Worm (Caenorhabditis elegans) whole organism, L1 larva: ENCODE data around the gene Y32F6B.1.

Experiments
- C04F5.9 ChIP-seq: sonication (generic microtip); optimal IDR thresholded peaks from 2 replicates; lab custom pipeline; 2016; ENCODE audit warnings: missing genetic modification characterization, missing compliant biosample characterization
- Y116A8C.19 ChIP-seq: sonication (generic microtip); optimal IDR thresholded peaks from 2 replicates; lab custom pipeline; 2016; ENCODE audit warnings: missing compliant biosample characterization, missing genetic modification characterization, borderline replicate concordance
- alr-1 ChIP-seq: fragments of 200-800 bp; sonication (Bioruptor generic); optimal IDR thresholded peaks from 2 replicates; lab custom pipeline; 2018; ENCODE audit warnings: borderline replicate concordance, mild to moderate bottlenecking, missing genetic modification characterization, missing compliant biosample characterization
- blmp-1 ChIP-seq: fragments of 150-350 bp; optimal IDR thresholded peaks from 2 replicates; lab custom pipeline; 2014; ENCODE audit warnings: missing biosample characterization, missing genetic modification characterization
- ceh-8 ChIP-seq: fragments of 200-800 bp; sonication (Bioruptor generic); optimal IDR thresholded peaks from 2 replicates; lab custom pipeline; 2018; ENCODE audit warnings: mild to moderate bottlenecking, missing genetic modification characterization, moderate library complexity, missing compliant biosample characterization
- ces-1 ChIP-seq: fragments of 150-350 bp; optimal IDR thresholded peaks from 2 replicates; lab custom pipeline; 2014; ENCODE audit warnings: missing biosample characterization, missing genetic modification reagents, missing genetic modification characterization
- dsc-1 ChIP-seq: sonication (generic microtip); optimal IDR thresholded peaks from 2 replicates; lab custom pipeline; 2016; ENCODE audit warnings: mild to moderate bottlenecking, missing genetic modification characterization, missing compliant biosample characterization
- efl-1 ChIP-seq, 4 experiments: fragments of 150-350 bp; optimal IDR thresholded peaks in 3 of 4; peaks in 1 of 4; 1 replicate in 1 of 4; 2 replicates in 3 of 4; lab custom pipeline; 2014; ENCODE audit warnings: missing biosample characterization in 2 of 4, missing genetic modification characterization in 2 of 4, missing genetic modification reagents in 2 of 4
- egl-13 ChIP-seq: sonication (generic microtip); optimal IDR thresholded peaks from 2 replicates; lab custom pipeline; 2016; ENCODE audit warnings: missing genotype, missing genetic modification reagents, missing genetic modification characterization, missing compliant biosample characterization
- ets-5 ChIP-seq: fragments of 200-800 bp; sonication (Bioruptor generic); IDR thresholded peaks from 2 replicates; pipeline ENCODE4 v1.3.6; 2022; ENCODE audit warnings: missing genetic modification characterization, missing compliant biosample characterization
- fkh-4 ChIP-seq: sonication (generic microtip); optimal IDR thresholded peaks from 2 replicates; lab custom pipeline; 2016; ENCODE audit warnings: missing compliant biosample characterization, missing genetic modification characterization, borderline replicate concordance
- fos-1 ChIP-seq: fragments of 150-350 bp; optimal IDR thresholded peaks from 2 replicates; lab custom pipeline; 2014; ENCODE audit warnings: missing biosample characterization, missing genetic modification characterization
- grh-1 ChIP-seq: fragments of 200-800 bp; sonication (Bioruptor generic); IDR thresholded peaks from 2 replicates; pipeline ENCODE4 v1.3.6; 2022; ENCODE audit warnings: missing genetic modification reagents, missing genetic modification characterization, missing compliant biosample characterization
- hlh-4 ChIP-seq: sonication (generic microtip); optimal IDR thresholded peaks from 2 replicates; lab custom pipeline; 2016; ENCODE audit warnings: mild to moderate bottlenecking, missing genetic modification characterization, missing compliant biosample characterization
- hpl-2 ChIP-seq: fragments of 150-350 bp; optimal IDR thresholded peaks from 2 replicates; lab custom pipeline; 2014; ENCODE audit warnings: missing biosample characterization, missing genetic modification reagents, missing genetic modification characterization
- lin-13 ChIP-seq: fragments of 150-350 bp; optimal IDR thresholded peaks from 2 replicates; lab custom pipeline; 2014; ENCODE audit warnings: missing biosample characterization, missing genetic modification reagents, missing genetic modification characterization
- lin-14 ChIP-seq: fragments of 200-800 bp; sonication (Bioruptor generic); optimal IDR thresholded peaks from 2 replicates; lab custom pipeline; 2018; ENCODE audit warnings: mild to moderate bottlenecking, missing genetic modification characterization, moderate library complexity, missing compliant biosample characterization
- lin-39 ChIP-seq: fragments of 150-350 bp; optimal IDR thresholded peaks from 2 replicates; lab custom pipeline; 2014; ENCODE audit warnings: missing biosample characterization, missing genetic modification reagents, missing genetic modification characterization
- mef-2 ChIP-seq: fragments of 150-350 bp; optimal IDR thresholded peaks from 2 replicates; lab custom pipeline; 2014; ENCODE audit warnings: missing biosample characterization, missing genetic modification characterization
- nhr-12 ChIP-seq: sonication (generic microtip); optimal IDR thresholded peaks from 2 replicates; lab custom pipeline; 2017; ENCODE audit warnings: missing biosample characterization, missing genetic modification characterization
- nhr-20 ChIP-seq: sonication (generic microtip); optimal IDR thresholded peaks from 2 replicates; lab custom pipeline; 2016; ENCODE audit warnings: mild to moderate bottlenecking, missing genetic modification characterization, missing compliant biosample characterization
- nhr-237 ChIP-seq: fragments of 150-350 bp; optimal IDR thresholded peaks from 2 replicates; lab custom pipeline; 2014; ENCODE audit warnings: missing biosample characterization, missing genetic modification characterization
- nhr-28 ChIP-seq: fragments of 150-350 bp; optimal IDR thresholded peaks from 2 replicates; lab custom pipeline; 2014; ENCODE audit warnings: missing biosample characterization, missing genetic modification characterization
- nhr-47 ChIP-seq: sonication (generic microtip); optimal IDR thresholded peaks from 2 replicates; lab custom pipeline; 2016; ENCODE audit warnings: mild to moderate bottlenecking, missing genetic modification characterization, moderate library complexity, missing compliant biosample characterization
- nhr-71 ChIP-seq: sonication (generic microtip); optimal IDR thresholded peaks from 2 replicates; lab custom pipeline; 2016; ENCODE audit warnings: mild to moderate bottlenecking, missing genetic modification characterization, moderate library complexity, missing compliant biosample characterization
- nhr-85 ChIP-seq: sonication (generic microtip); peaks from one replicate; lab custom pipeline; 2016; ENCODE audit warnings: missing genetic modification characterization, inconsistent platforms, missing compliant biosample characterization
- pax-3 ChIP-seq: fragments of 200-800 bp; sonication (Bioruptor generic); optimal IDR thresholded peaks from 2 replicates; lab custom pipeline; 2018; ENCODE audit warnings: mild to moderate bottlenecking, missing genetic modification characterization, moderate library complexity, missing compliant biosample characterization
- rnt-1 ChIP-seq: sonication (generic microtip); optimal IDR thresholded peaks from 2 replicates; lab custom pipeline; 2016; ENCODE audit warnings: mild to moderate bottlenecking, missing genetic modification characterization, moderate library complexity, missing compliant biosample characterization
- skn-1 ChIP-seq: fragments of 150-350 bp; optimal IDR thresholded peaks from 2 replicates; lab custom pipeline; 2014; ENCODE audit warnings: missing biosample characterization, missing genetic modification characterization
- snu-23 ChIP-seq: sonication (generic microtip); optimal IDR thresholded peaks from 2 replicates; lab custom pipeline; 2016; ENCODE audit warnings: missing genetic modification characterization, missing compliant biosample characterization
- sox-4 ChIP-seq: sonication (generic microtip); optimal IDR thresholded peaks from 2 replicates; lab custom pipeline; 2016; ENCODE audit warnings: missing genetic modification characterization, missing compliant biosample characterization
- sup-37 ChIP-seq: fragments of 200-800 bp; sonication (Bioruptor generic); optimal IDR thresholded peaks from 2 replicates; lab custom pipeline; 2018; ENCODE audit warnings: mild to moderate bottlenecking, missing genetic modification characterization, missing compliant biosample characterization
- tbx-2 ChIP-seq: sonication (generic microtip); optimal IDR thresholded peaks from 2 replicates; lab custom pipeline; 2016; ENCODE audit warnings: missing genetic modification characterization, missing compliant biosample characterization
- tlp-1 ChIP-seq: fragments of 150-350 bp; optimal IDR thresholded peaks from 2 replicates; lab custom pipeline; 2014; ENCODE audit warnings: missing biosample characterization, missing genetic modification characterization
- unc-30 ChIP-seq: sonication (generic microtip); optimal IDR thresholded peaks from 2 replicates; lab custom pipeline; 2017; ENCODE audit warnings: missing biosample characterization, missing genetic modification characterization
- unc-62 ChIP-seq: fragments of 150-350 bp; optimal IDR thresholded peaks from 2 replicates; lab custom pipeline; 2014; ENCODE audit warnings: missing biosample characterization, missing genetic modification reagents, missing genetic modification characterization
- unc-86 ChIP-seq: sonication (generic microtip); optimal IDR thresholded peaks from 2 replicates; lab custom pipeline; 2016; ENCODE audit warnings: missing genetic modification characterization, missing compliant biosample characterization
- unc-98 ChIP-seq: fragments of 200-800 bp; sonication (Bioruptor generic); IDR thresholded peaks from 2 replicates; pipeline ENCODE4 v1.3.6; 2022; ENCODE audit warnings: missing genetic modification characterization, missing compliant biosample characterization
- vab-15 ChIP-seq: sonication (generic microtip); optimal IDR thresholded peaks from 2 replicates; lab custom pipeline; 2017; ENCODE audit warnings: missing genotype, mild to moderate bottlenecking, missing genetic modification characterization, missing compliant biosample characterization
- zip-4 ChIP-seq: fragments of 200-800 bp; sonication (Bioruptor generic); optimal IDR thresholded peaks from 2 replicates; lab custom pipeline; 2018; ENCODE audit warnings: mild to moderate bottlenecking, missing genetic modification characterization, moderate library complexity, missing compliant biosample characterization
- ztf-4 ChIP-seq: fragments of 150-350 bp; optimal IDR thresholded peaks from 2 replicates; lab custom pipeline; 2014; ENCODE audit warnings: missing biosample characterization, missing genetic modification characterization

Gene Y32F6B.1

DNA sequence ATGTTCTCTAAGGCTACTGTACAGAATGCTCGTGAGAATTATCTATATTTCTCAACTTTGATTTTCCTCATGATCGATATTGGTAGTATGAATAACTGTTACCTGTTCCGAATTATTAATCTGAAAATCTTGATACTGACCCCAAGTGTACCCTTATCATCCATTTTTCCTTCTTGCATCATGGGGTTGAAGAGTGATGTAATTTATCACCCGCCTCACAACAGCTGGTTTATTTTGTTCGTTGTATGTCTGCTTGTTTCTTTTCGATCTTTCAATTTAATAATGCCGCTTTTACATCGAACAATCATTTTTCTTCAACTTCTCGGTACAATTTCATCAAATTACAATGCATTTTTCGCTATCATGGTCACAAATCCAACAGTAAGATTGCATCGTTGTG is 24.3 kb upstream of the Y32F6B.1 start, which contains the start of gene C35A5.6:
Gene C35A5.6, plus strand, starts transcription at position 283 of the 400 bp plus-strand sequence.
- TF ChIP-seq sox-4 (tag; lab: Kevin White, UChicago) (no peak), Y116A8C.19 (tag; lab: Kevin White, UChicago) (no peak), rnt-1 (tag; lab: Kevin White, UChicago) (peak; percentile 22), blmp-1 (tag; lab: Kevin White, UChicago) (peak; percentile 30), nhr-71 (peak; percentile 20), skn-1 (tag; lab: Kevin White, UChicago) (peak; percentile 4), nhr-20 (tag; lab: Kevin White, UChicago) (peak; percentile 5), lin-39 (tag; lab: Kevin White, UChicago) (no peak), ceh-8 (GFP tag; lab: Kevin White, UChicago) (no peak), egl-13 (tag; lab: Kevin White, UChicago) (no peak), nhr-47 (tag; lab: Kevin White, UChicago) (no peak), lin-14 (GFP tag; lab: Kevin White, UChicago) (peak; percentile 30), snu-23 (GFP tag; lab: Kevin White, UChicago) (no peak)

DNA sequence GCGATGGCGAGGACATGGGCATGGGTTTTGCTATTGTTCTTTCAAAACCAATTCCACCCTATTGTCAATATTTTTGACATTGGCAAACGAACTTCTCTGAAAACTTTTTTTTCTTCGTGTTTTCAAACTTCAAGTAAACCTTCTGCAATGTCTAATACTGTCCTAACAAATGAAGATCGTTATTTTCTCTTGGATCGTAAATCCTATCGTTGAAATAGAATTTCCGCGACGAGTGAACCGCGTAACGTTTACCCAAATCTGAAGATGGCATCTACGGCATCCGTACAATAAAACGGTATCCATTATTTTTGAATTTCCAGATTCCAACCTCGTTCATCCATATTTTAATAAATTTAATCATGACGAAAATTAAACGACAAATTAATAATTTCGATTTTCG is 21.0 kb upstream of the Y32F6B.1 start, which contains the start of gene C35A5.5:
Gene C35A5.5, plus strand, starts transcription at position 301 of the 400 bp plus-strand sequence.
- no peak for TF ChIP-seq unc-86 (tag; lab: Kevin White, UChicago)
- no peak for TF ChIP-seq mef-2 (tag; lab: Kevin White, UChicago)
- no peak for TF ChIP-seq ces-1 (GFP tag; lab: Kevin White, UChicago)
- no peak for TF ChIP-seq lin-39 (tag; lab: Kevin White, UChicago)
- TF ChIP-seq unc-30: no peak
- no peak for TF ChIP-seq sup-37 (GFP tag; lab: Kevin White, UChicago)
- no peak for TF ChIP-seq ztf-4 (tag; lab: Kevin White, UChicago)
- TF ChIP-seq lin-13 (GFP tag; lab: Kevin White, UChicago): no peak
- TF ChIP-seq pax-3 (tag; lab: Kevin White, UChicago): no peak
- no peak for TF ChIP-seq unc-62 (GFP tag; lab: Kevin White, UChicago)
- TF ChIP-seq vab-15 (tag; lab: Kevin White, UChicago): no peak
- no peak for TF ChIP-seq unc-98 (GFP tag; lab: Robert Waterston, UW)
- no peak for TF ChIP-seq efl-1 (optimal IDR thresholded peaks at IDR 0.05; lab: Kevin White, UChicago)
- no peak for TF ChIP-seq efl-1 (GFP tag; optimal IDR thresholded peaks at IDR 0.05 in 1 of 2; lab: Kevin White, UChicago)
- no peak for TF ChIP-seq alr-1
- TF ChIP-seq nhr-12 (tag; lab: Kevin White, UChicago): no peak
- no peak for TF ChIP-seq hlh-4
- TF ChIP-seq ets-5 (GFP tag; lab: Robert Waterston, UW): no peak
- no peak for TF ChIP-seq tbx-2 (tag; lab: Kevin White, UChicago)
- TF ChIP-seq C04F5.9 (tag; lab: Kevin White, UChicago): no peak

DNA sequence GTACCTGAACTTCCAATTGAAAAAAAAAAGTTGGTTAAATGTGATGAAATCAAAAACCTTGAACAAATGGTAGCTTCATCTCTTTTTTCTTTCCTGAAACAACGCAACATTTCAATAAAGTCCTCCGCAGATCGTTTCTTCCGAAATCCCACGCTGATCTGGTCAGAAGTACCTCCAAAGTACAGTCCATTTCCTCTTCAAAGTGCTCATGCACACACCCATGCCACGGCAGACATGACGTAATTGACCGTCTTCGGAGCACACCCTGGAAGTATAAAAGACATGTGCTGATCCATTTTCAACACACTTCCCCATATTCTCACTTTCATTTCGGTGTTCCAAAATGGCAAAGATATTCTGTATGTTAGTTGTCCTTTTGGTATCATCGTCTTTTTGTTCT is 19.4 kb upstream of the Y32F6B.1 start, which contains the start of gene C35A5.10:
Gene C35A5.10, plus strand, starts transcription at position 301 of the 400 bp plus-strand sequence.
- TF ChIP-seq hpl-2 (GFP tag; lab: Kevin White, UChicago): no peak

DNA sequence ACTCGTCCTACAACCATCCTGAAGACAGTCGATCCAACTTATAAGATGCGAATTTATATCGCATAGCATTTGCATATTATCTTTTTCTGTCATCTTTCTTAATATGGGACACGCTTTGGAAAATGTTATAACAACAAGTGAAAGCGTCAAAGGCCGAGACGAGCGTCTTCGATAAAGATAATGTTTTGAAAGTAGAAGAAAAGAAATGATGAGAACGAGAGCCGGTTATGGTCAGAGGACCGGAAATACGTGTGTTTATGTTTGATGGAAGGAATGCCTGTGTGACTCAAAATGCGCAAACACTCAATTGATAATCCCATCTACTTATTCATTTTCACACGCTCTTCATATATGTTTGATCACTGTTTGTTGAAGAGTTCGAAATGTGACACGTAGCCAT is 18.5 kb upstream of the Y32F6B.1 start, which contains the start of gene C35A5.11:
Gene C35A5.11, minus strand, starts transcription at position 101 of the 400 bp plus-strand sequence.
- peak; percentile 66 for TF ChIP-seq blmp-1 (tag; lab: Kevin White, UChicago)
- no peak for TF ChIP-seq zip-4 (GFP tag; lab: Kevin White, UChicago)

DNA sequence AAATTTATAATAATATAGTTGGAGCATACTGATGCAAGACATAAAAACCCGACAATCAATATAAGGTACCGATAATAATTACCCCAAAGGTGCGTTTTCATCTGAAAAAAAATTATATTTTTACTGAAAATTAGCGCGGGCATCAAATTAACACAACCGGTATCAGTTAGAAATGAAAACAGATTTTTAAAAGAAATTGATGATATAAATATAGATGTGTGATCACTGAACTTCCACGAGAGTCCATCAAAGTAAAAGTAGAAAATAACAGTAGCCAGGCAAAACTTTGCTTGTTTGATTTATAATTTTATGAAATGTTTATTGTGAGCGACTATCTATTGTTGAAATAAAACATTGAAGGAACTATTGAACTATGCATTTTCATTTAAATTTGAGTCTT is 16.8 kb upstream of the Y32F6B.1 start, which contains the start of gene C35A5.3:
Gene C35A5.3, minus strand, starts transcription at position 101 of the 400 bp plus-strand sequence.
- TF ChIP-seq blmp-1 (tag; lab: Kevin White, UChicago) (no peak), dsc-1 (tag; lab: Kevin White, UChicago) (no peak), nhr-47 (tag; lab: Kevin White, UChicago) (no peak), nhr-28 (no peak), fos-1 (tag; lab: Kevin White, UChicago) (no peak), lin-14 (GFP tag; lab: Kevin White, UChicago) (no peak), nhr-71 (no peak), hpl-2 (GFP tag; lab: Kevin White, UChicago) (no peak), mef-2 (tag; lab: Kevin White, UChicago) (no peak), grh-1 (GFP tag; lab: Robert Waterston, UW) (no peak), nhr-85 (tag; lab: Kevin White, UChicago) (no peak), nhr-237 (tag; lab: Kevin White, UChicago) (no peak), fkh-4 (no peak), vab-15 (tag; lab: Kevin White, UChicago) (no peak), tlp-1 (tag; lab: Kevin White, UChicago) (no peak)
